Fruit fly (Drosophila melanogaster) ovary, adult (tissue): ENCODE data around the gene CG11368.

Source experiments
- CG17801 ChIP-seq: fragments of 200-800 bp; optimal IDR thresholded peaks from 2 replicates; lab custom pipeline; 2019; ENCODE audit warnings: missing biosample characterization, mild to moderate bottlenecking, missing genetic modification characterization, moderate library complexity; ENCODE audit not compliant: partially characterized antibody

The CG11368 gene

dm6 chrX:7451909-7452308 lies at the start of gene CG11368:
TSS of gene CG11368 (plus strand) at chrX:7452209.
- no peak for TF ChIP-seq CG17801 (GFP tag; lab: Kevin White, UChicago)

- no peak for TF ChIP-seq CG17801 (GFP tag; lab: Kevin White, UChicago)
These were observed 48.9 kb upstream of the CG11368 start, which contains the start of gene CG15035 for dm6 chrX:7403074-7403473. TSS of gene CG15035 (minus strand) at chrX:7403174.

dm6 chrX:7405697-7406096 lies 46.3 kb upstream of the CG11368 start, which contains the start of gene CG1677:
TSS of gene CG1677 (minus strand) at chrX:7405797.
- TF ChIP-seq CG17801 (GFP tag; lab: Kevin White, UChicago) = no peak

- no peak for TF ChIP-seq CG17801 (GFP tag; lab: Kevin White, UChicago)
These were observed 45.1 kb upstream of the CG11368 start, which contains the start of gene CG32727 for dm6 chrX:7406908-7407307. TSS of gene CG32727 (plus strand) at chrX:7407208.

- no peak for TF ChIP-seq CG17801 (GFP tag; lab: Kevin White, UChicago)
These were observed 40.2 kb upstream of the CG11368 start, which contains the start of gene CG42246 for dm6 chrX:7411806-7412205. TSS of gene CG42246 (minus strand) at chrX:7411906.

dm6 chrX:7412368-7412767 lies 39.6 kb upstream of the CG11368 start, which contains the start of gene CG42704:
TSS of gene CG42704 (plus strand) at chrX:7412668.
- TF ChIP-seq CG17801 (GFP tag; lab: Kevin White, UChicago) = no peak

- no peak for TF ChIP-seq CG17801 (GFP tag; lab: Kevin White, UChicago)
These were observed 38.4 kb upstream of the CG11368 start, which contains the start of gene CG42705 for dm6 chrX:7413569-7413968. TSS of gene CG42705 (plus strand) at chrX:7413869.

dm6 chrX:7415027-7415426 lies 37.0 kb upstream of the CG11368 start:
- TF ChIP-seq CG17801 (GFP tag; lab: Kevin White, UChicago) = no peak

- no peak for TF ChIP-seq CG17801 (GFP tag; lab: Kevin White, UChicago)
These were observed 35.1 kb upstream of the CG11368 start, which contains the start of gene CG34337 for dm6 chrX:7416953-7417352. TSS of gene CG34337 (plus strand) at chrX:7417253.

- no peak for TF ChIP-seq CG17801 (GFP tag; lab: Kevin White, UChicago)
These were observed 34.1 kb upstream of the CG11368 start for dm6 chrX:7417875-7418274.

- no peak for TF ChIP-seq CG17801 (GFP tag; lab: Kevin White, UChicago)
These were observed 33.7 kb upstream of the CG11368 start, which contains the start of gene rumpel for dm6 chrX:7418294-7418693. TSS of gene rumpel (plus strand) at chrX:7418594.

dm6 chrX:7422577-7422976 lies 29.4 kb upstream of the CG11368 start:
- no peak for TF ChIP-seq CG17801 (GFP tag; lab: Kevin White, UChicago)

- TF ChIP-seq CG17801 (GFP tag; lab: Kevin White, UChicago) = no peak
These were observed 27.3 kb upstream of the CG11368 start, which contains the start of gene CG15036 for dm6 chrX:7424742-7425141. TSS of gene CG15036 (minus strand) at chrX:7424842.

dm6 chrX:7425643-7426042 lies 26.4 kb upstream of the CG11368 start, which contains the start of gene CG32726:
TSS of gene CG32726 (minus strand) at chrX:7425743.
- no peak for TF ChIP-seq CG17801 (GFP tag; lab: Kevin White, UChicago)

dm6 chrX:7432393-7432792 lies 19.6 kb upstream of the CG11368 start:
- no peak for TF ChIP-seq CG17801 (GFP tag; lab: Kevin White, UChicago)

dm6 chrX:7445023-7445422 lies 7.0 kb upstream of the CG11368 start:
- no peak for TF ChIP-seq CG17801 (GFP tag; lab: Kevin White, UChicago)
